Fruit fly (Drosophila melanogaster) whole organism, embryonic: ENCODE data around the gene CG4880.
A peak's percentile ranks its signal among the peaks of the same experiment; 100 is the strongest.

ENCODE experiments used
- Blimp-1 ChIP-seq: fragments of 200-800 bp; sonication (Bioruptor generic); optimal IDR thresholded peaks from 3 replicates; lab custom pipeline; 2018; ENCODE audit warnings: missing biosample characterization, missing genetic modification characterization, mild to moderate bottlenecking, moderate library complexity, missing genetic modification reagents
- C15 ChIP-seq: fragments of 200-800 bp; sonication (Bioruptor generic); IDR thresholded peaks from 3 replicates; pipeline ENCODE4 v1.3.6; 2022; ENCODE audit warnings: missing biosample characterization, missing genetic modification characterization
- CG10321 ChIP-seq: fragments of 200-800 bp; sonication (Bioruptor generic); IDR thresholded peaks from 2 replicates; pipeline ENCODE4 v1.3.6; 2022; ENCODE audit warnings: missing biosample characterization, missing genetic modification characterization
- CG10979 ChIP-seq: fragments of 200-800 bp; sonication (Bioruptor generic); optimal IDR thresholded peaks from 2 replicates; lab custom pipeline; 2018; ENCODE audit warnings: missing biosample characterization, mild to moderate bottlenecking, missing genetic modification characterization, moderate library complexity
- CG11696 ChIP-seq: fragments of 200-800 bp; sonication (Bioruptor generic); IDR thresholded peaks from 2 replicates; pipeline ENCODE4 v1.3.6; 2022; ENCODE audit warnings: missing biosample characterization, missing genetic modification characterization
- CG12219 ChIP-seq: fragments of 200-800 bp; sonication (Bioruptor generic); optimal IDR thresholded peaks from 3 replicates; lab custom pipeline; 2018; ENCODE audit warnings: missing biosample characterization, mild to moderate bottlenecking, missing genetic modification characterization
- CG13123 ChIP-seq: fragments of 200-800 bp; sonication (Bioruptor generic); optimal IDR thresholded peaks from 2 replicates; lab custom pipeline; 2016; ENCODE audit warnings: missing biosample characterization, missing genetic modification characterization
- CG13624 ChIP-seq: fragments of 200-800 bp; sonication (Bioruptor generic); optimal IDR thresholded peaks from 2 replicates; lab custom pipeline; 2016; ENCODE audit warnings: missing biosample characterization, missing genetic modification characterization
- CG16815 ChIP-seq: fragments of 200-800 bp; sonication (Bioruptor generic); optimal IDR thresholded peaks from 3 replicates; lab custom pipeline; 2017; ENCODE audit warnings: missing biosample characterization, mild to moderate bottlenecking, missing genetic modification characterization
- CG17361 ChIP-seq: fragments of 200-800 bp; sonication (Bioruptor generic); IDR thresholded peaks from 3 replicates; pipeline ENCODE4 v1.3.6; 2022; ENCODE audit warnings: missing biosample characterization, missing genetic modification characterization
- CG17385 ChIP-seq: fragments of 200-800 bp; sonication (Bioruptor generic); optimal IDR thresholded peaks from 3 replicates; lab custom pipeline; 2018; ENCODE audit warnings: missing biosample characterization, mild to moderate bottlenecking, missing genetic modification characterization
- CG17802 ChIP-seq: fragments of 200-800 bp; sonication (Bioruptor generic); optimal IDR thresholded peaks from 2 replicates; lab custom pipeline; 2018; ENCODE audit warnings: missing biosample characterization, mild to moderate bottlenecking, missing genetic modification characterization, moderate library complexity
- CG18011 ChIP-seq: fragments of 200-800 bp; sonication (Bioruptor generic); optimal IDR thresholded peaks from 2 replicates; lab custom pipeline; 2017; ENCODE audit warnings: missing biosample characterization, missing genetic modification characterization, mild to moderate bottlenecking, moderate library complexity, missing genotype
- CG31224 ChIP-seq: fragments of 200-800 bp; sonication (Bioruptor generic); IDR thresholded peaks from 2 replicates; pipeline ENCODE4 v1.3.6; 2022; ENCODE audit warnings: missing biosample characterization, missing genetic modification characterization
- CG31441 ChIP-seq: fragments of 200-800 bp; sonication (Bioruptor generic); IDR thresholded peaks from 2 replicates; pipeline ENCODE4 v1.3.6; 2022; ENCODE audit warnings: missing biosample characterization, missing genetic modification characterization
- CG32767 ChIP-seq: fragments of 200-800 bp; sonication (Bioruptor generic); IDR thresholded peaks from 2 replicates; pipeline ENCODE4 v1.3.6; 2022; ENCODE audit warnings: missing biosample characterization, missing genetic modification characterization
- CG32772 ChIP-seq: fragments of 200-800 bp; sonication (Bioruptor generic); IDR thresholded peaks from 2 replicates; pipeline ENCODE4 v1.3.6; 2022; ENCODE audit warnings: missing biosample characterization, missing genetic modification characterization
- CG42726 ChIP-seq: fragments of 200-800 bp; sonication (Bioruptor generic); IDR thresholded peaks from 2 replicates; pipeline ENCODE4 v1.3.6; 2022; ENCODE audit warnings: missing biosample characterization, missing genetic modification characterization; ENCODE audit not compliant: partially characterized antibody
- CG4360 ChIP-seq: fragments of 200-800 bp; sonication (Bioruptor generic); IDR thresholded peaks from 2 replicates; pipeline ENCODE4 v1.3.6; 2022; ENCODE audit warnings: missing biosample characterization, missing genetic modification characterization
- CG7372 ChIP-seq: fragments of 200-800 bp; sonication (Bioruptor generic); IDR thresholded peaks from 2 replicates; pipeline ENCODE4 v1.3.6; 2022; ENCODE audit warnings: missing biosample characterization, missing genetic modification characterization
- CG7556 ChIP-seq: fragments of 200-800 bp; sonication (Bioruptor generic); optimal IDR thresholded peaks from 2 replicates; lab custom pipeline; 2017; ENCODE audit warnings: missing biosample characterization, mild to moderate bottlenecking, missing genetic modification characterization
- CG7745 ChIP-seq: fragments of 200-800 bp; sonication (Bioruptor generic); optimal IDR thresholded peaks from 2 replicates; lab custom pipeline; 2018; ENCODE audit warnings: missing biosample characterization, mild to moderate bottlenecking, missing genetic modification characterization, moderate library complexity
- Chrac-16 ChIP-seq: fragments of 200-800 bp; sonication (Bioruptor generic); optimal IDR thresholded peaks from 3 replicates; lab custom pipeline; 2016; ENCODE audit warnings: missing biosample characterization, missing genetic modification characterization
- CkIIα-i1 ChIP-seq: fragments of 200-800 bp; sonication (Bioruptor generic); IDR thresholded peaks from 2 replicates; pipeline ENCODE4 v1.3.6; 2022; ENCODE audit warnings: missing biosample characterization, missing genetic modification characterization
- CrebB ChIP-seq: fragments of 200-800 bp; sonication (Bioruptor generic); optimal IDR thresholded peaks from 3 replicates; lab custom pipeline; 2018; ENCODE audit warnings: missing biosample characterization, mild to moderate bottlenecking, missing genetic modification characterization
- Dbx ChIP-seq: fragments of 200-800 bp; sonication (Bioruptor generic); IDR thresholded peaks from 3 replicates; pipeline ENCODE4 v1.3.6; 2022; ENCODE audit warnings: missing biosample characterization, missing genetic modification characterization
- Dp ChIP-seq: fragments of 200-800 bp; sonication (Bioruptor generic); optimal IDR thresholded peaks from 2 replicates; lab custom pipeline; 2018; ENCODE audit warnings: missing biosample characterization, mild to moderate bottlenecking, missing genetic modification characterization, moderate library complexity
- Drgx ChIP-seq: fragments of 200-800 bp; sonication (Bioruptor generic); IDR thresholded peaks from 2 replicates; pipeline ENCODE4 v1.3.6; 2022; ENCODE audit warnings: missing biosample characterization, missing genetic modification characterization
- H2.0 ChIP-seq: fragments of 200-800 bp; sonication (Bioruptor generic); IDR thresholded peaks from 2 replicates; pipeline ENCODE4 v1.3.6; 2022; ENCODE audit warnings: missing biosample characterization, missing genetic modification characterization
- Hand ChIP-seq: fragments of 200-800 bp; sonication (Bioruptor generic); optimal IDR thresholded peaks from 2 replicates; lab custom pipeline; 2017; ENCODE audit warnings: mild to moderate bottlenecking, missing biosample characterization, missing genetic modification reagents, missing genetic modification characterization
- Nf-YC ChIP-seq: fragments of 200-800 bp; optimal IDR thresholded peaks from 3 replicates; lab custom pipeline; 2019; ENCODE audit warnings: missing biosample characterization, mild to moderate bottlenecking, missing genetic modification characterization, moderate library complexity
- Sox102F ChIP-seq: fragments of 200-800 bp; sonication (Bioruptor generic); optimal IDR thresholded peaks from 2 replicates; lab custom pipeline; 2018; ENCODE audit warnings: missing biosample characterization, mild to moderate bottlenecking, missing genetic modification characterization, moderate library complexity
- Sry-δ ChIP-seq: fragments of 200-800 bp; sonication (Bioruptor generic); optimal IDR thresholded peaks from 2 replicates; lab custom pipeline; 2016; ENCODE audit warnings: missing biosample characterization, missing genetic modification characterization
- TFAM ChIP-seq: fragments of 200-800 bp; sonication (Bioruptor generic); optimal IDR thresholded peaks from 2 replicates; lab custom pipeline; 2017; ENCODE audit warnings: missing biosample characterization, missing genetic modification characterization, inconsistent platforms
- abd-A ChIP-seq: fragments of 200-800 bp; sonication (Bioruptor generic); optimal IDR thresholded peaks from 3 replicates; lab custom pipeline; 2019; ENCODE audit warnings: missing biosample characterization, mild to moderate bottlenecking, missing genetic modification characterization, moderate library complexity
- ac ChIP-seq: fragments of 200-800 bp; sonication (Bioruptor generic); optimal IDR thresholded peaks from 3 replicates; lab custom pipeline; 2017; ENCODE audit warnings: missing biosample characterization, mild to moderate bottlenecking, missing genetic modification characterization
- amos ChIP-seq: fragments of 200-800 bp; sonication (Bioruptor generic); IDR thresholded peaks from 2 replicates; pipeline ENCODE4 v1.3.6; 2022; ENCODE audit warnings: missing biosample characterization, missing genetic modification characterization; ENCODE audit not compliant: partially characterized antibody
- ash1 ChIP-seq: fragments of 200-800 bp; sonication (Bioruptor generic); optimal IDR thresholded peaks from 2 replicates; lab custom pipeline; 2018; ENCODE audit warnings: missing biosample characterization, mild to moderate bottlenecking, missing genetic modification characterization
- bsh ChIP-seq, 2 experiments: fragments of 200-800 bp; sonication (Bioruptor generic); optimal IDR thresholded peaks; 2 replicates each; lab custom pipeline; 2017 to 2018; ENCODE audit warnings: mild to moderate bottlenecking in 2 of 2, missing biosample characterization in 2 of 2, missing genetic modification characterization in 2 of 2, moderate library complexity in 1 of 2
- chn ChIP-seq: fragments of 200-800 bp; sonication (Bioruptor generic); optimal IDR thresholded peaks from 2 replicates; lab custom pipeline; 2016; ENCODE audit warnings: missing biosample characterization, missing genetic modification characterization
- dan ChIP-seq: fragments of 200-800 bp; sonication (Bioruptor generic); IDR thresholded peaks from 2 replicates; pipeline ENCODE4 v1.3.6; 2022; ENCODE audit warnings: missing biosample characterization, missing genetic modification characterization
- gro ChIP-seq: fragments of 200-800 bp; sonication (Bioruptor generic); optimal IDR thresholded peaks from 2 replicates; lab custom pipeline; 2016; ENCODE audit warnings: missing biosample characterization, missing genetic modification characterization
- otp ChIP-seq: fragments of 200-800 bp; sonication (Bioruptor generic); IDR thresholded peaks from 3 replicates; pipeline ENCODE4, ENCODE4 v1.3.6; 2022; ENCODE audit warnings: missing biosample characterization, missing genetic modification characterization
- peb ChIP-seq: fragments of 200-800 bp; sonication (Bioruptor generic); IDR thresholded peaks from 2 replicates; pipeline ENCODE4 v1.3.6; 2022; ENCODE audit warnings: missing biosample characterization, missing genetic modification characterization
- sd ChIP-seq: fragments of 200-800 bp; sonication (Bioruptor generic); optimal IDR thresholded peaks from 3 replicates; lab custom pipeline; 2018; ENCODE audit warnings: missing biosample characterization, mild to moderate bottlenecking, missing genetic modification characterization, moderate library complexity
- so ChIP-seq: fragments of 200-800 bp; sonication (Bioruptor generic); IDR thresholded peaks from 3 replicates; pipeline ENCODE4 v1.3.6; 2022; ENCODE audit warnings: missing biosample characterization, missing genetic modification characterization
- trem ChIP-seq: fragments of 200-800 bp; optimal IDR thresholded peaks from 3 replicates; lab custom pipeline; 2019; ENCODE audit warnings: missing biosample characterization, mild to moderate bottlenecking, missing genetic modification characterization, moderate library complexity
- tup ChIP-seq: fragments of 200-800 bp; sonication (Bioruptor generic); optimal IDR thresholded peaks from 2 replicates; lab custom pipeline; 2016; ENCODE audit warnings: missing biosample characterization, mild to moderate bottlenecking, missing genetic modification characterization, moderate library complexity

The CG4880 gene

dm6 chrX:16867622-16868021 is 19.0 kb upstream of the CG4880 start (continued):
- no peak for TF ChIP-seq CG42726 (GFP tag; lab: Robert Waterston, UW)
- no peak for TF ChIP-seq CG13624 (GFP tag; lab: Kevin White, UChicago)
- TF ChIP-seq C15 (GFP tag; lab: Robert Waterston, UW): no peak
- peak; percentile 59; the same call in 2 of the 3 replicates for TF ChIP-seq so (GFP tag; lab: Robert Waterston, UW)
- peak; percentile 66 for TF ChIP-seq Sox102F (GFP tag; lab: Kevin White, UChicago)

- TF ChIP-seq Drgx (GFP tag; lab: Robert Waterston, UW) (peak; percentile 80), sd (tag; lab: Kevin White, UChicago) (no peak), CG4360 (GFP tag; lab: Robert Waterston, UW) (no peak), Dp (GFP tag; lab: Kevin White, UChicago) (no peak), CG12219 (GFP tag; lab: Kevin White, UChicago) (no peak), bsh (GFP tag; optimal IDR thresholded peaks at IDR 0.05; lab: Kevin White, UChicago) (peak in 1 of 2 experiments; percentile 63), Nf-YC (tag; lab: Kevin White, UChicago) (no peak), CrebB (tag; lab: Kevin White, UChicago) (no peak), CG7556 (GFP tag; lab: Kevin White, UChicago) (no peak), ac (GFP tag; lab: Kevin White, UChicago) (no peak), chn (GFP tag; lab: Kevin White, UChicago) (no peak), Chrac-16 (GFP tag; lab: Kevin White, UChicago) (no peak)
These were observed 14.8 kb upstream of the CG4880 start for dm6 chrX:16871808-16872207.

- TF ChIP-seq ash1 (GFP tag; lab: Kevin White, UChicago): no peak
- TF ChIP-seq CG10979: peak; percentile 38
- TF ChIP-seq CG13123: no peak
- no peak for TF ChIP-seq H2.0 (GFP tag; lab: Robert Waterston, UW)
- peak; percentile 36 for TF ChIP-seq Blimp-1 (GFP tag; lab: Kevin White, UChicago)
- TF ChIP-seq CG17802 (tag; lab: Kevin White, UChicago): no peak
- peak; percentile 35; the same call in 1 of the 3 replicates for TF ChIP-seq CG17361 (GFP tag; lab: Robert Waterston, UW)
- TF ChIP-seq CrebB (tag; lab: Kevin White, UChicago): no peak
- no peak for TF ChIP-seq dan (GFP tag; lab: Robert Waterston, UW)
- TF ChIP-seq CG18011 (GFP tag; lab: Kevin White, UChicago): no peak
- TF ChIP-seq CG7372: no peak
- no peak for TF ChIP-seq CG32772 (GFP tag; lab: Robert Waterston, UW)
- no peak for TF ChIP-seq otp (GFP tag; lab: Robert Waterston, UW)
- no peak for TF ChIP-seq peb (GFP tag; lab: Robert Waterston, UW)
- no peak for TF ChIP-seq Hand (GFP tag; lab: Kevin White, UChicago)
- TF ChIP-seq CkIIα-i1: no peak
- no peak for TF ChIP-seq gro (GFP tag; lab: Kevin White, UChicago)
- TF ChIP-seq CG16815 (GFP tag; lab: Kevin White, UChicago): no peak
- no peak for TF ChIP-seq CG17385 (GFP tag; lab: Kevin White, UChicago)
- no peak for TF ChIP-seq abd-A (tag; lab: Kevin White, UChicago)
- TF ChIP-seq Sry-δ (GFP tag; lab: Kevin White, UChicago): no peak
- TF ChIP-seq CG11696 (GFP tag; lab: Robert Waterston, UW): no peak
- TF ChIP-seq tup (GFP tag; lab: Kevin White, UChicago): no peak
- peak; percentile 46; the same call in 1 of the 2 replicates for TF ChIP-seq CG31441 (GFP tag; lab: Robert Waterston, UW)
- no peak for TF ChIP-seq amos (GFP tag; lab: Robert Waterston, UW)
- TF ChIP-seq CG7745 (tag; lab: Kevin White, UChicago): no peak
- TF ChIP-seq CG10321 (GFP tag; lab: Robert Waterston, UW): no peak
- no peak for TF ChIP-seq TFAM (GFP tag; lab: Kevin White, UChicago)
- no peak for TF ChIP-seq CG32767 (GFP tag; lab: Robert Waterston, UW)
- no peak for TF ChIP-seq CG31224 (GFP tag; lab: Robert Waterston, UW)
- no peak for TF ChIP-seq Dbx (GFP tag; lab: Robert Waterston, UW)
- no peak for TF ChIP-seq trem
These were observed 13.6 kb upstream of the CG4880 start for dm6 chrX:16873053-16873452.
